Worm (Caenorhabditis elegans) whole organism, L2 larva: ENCODE results near the gene C16A11.2.

ENCODE experiments used
- C34F6.9 ChIP-seq: fragments of 150-350 bp; optimal IDR thresholded peaks from 2 replicates; lab custom pipeline; 2014; ENCODE audit warnings: missing biosample characterization, missing genetic modification characterization
- F13H6.1 ChIP-seq: sonication (generic microtip); optimal IDR thresholded peaks from 2 replicates; lab custom pipeline; 2016; ENCODE audit warnings: missing genetic modification characterization, missing compliant biosample characterization
- R02D3.7 ChIP-seq: fragments of 150-350 bp; optimal IDR thresholded peaks from 2 replicates; lab custom pipeline; 2014; ENCODE audit warnings: missing biosample characterization, missing genetic modification characterization
- ZK546.5 ChIP-seq: sonication (generic microtip); optimal IDR thresholded peaks from 2 replicates; lab custom pipeline; 2017; ENCODE audit warnings: missing biosample characterization, missing genetic modification characterization
- aly-2 ChIP-seq: fragments of 150-350 bp; optimal IDR thresholded peaks from 2 replicates; lab custom pipeline; 2014; ENCODE audit warnings: missing biosample characterization, missing genetic modification characterization
- ama-1 ChIP-seq: fragments of 150-350 bp; optimal IDR thresholded peaks from 2 replicates; lab custom pipeline; 2018; ENCODE audit warnings: inconsistent platforms
- blmp-1 ChIP-seq: sonication (generic microtip); optimal IDR thresholded peaks from 2 replicates; lab custom pipeline; 2017; ENCODE audit warnings: missing genetic modification characterization, mild to moderate bottlenecking, missing compliant biosample characterization, antibody characterized with exemption, moderate library complexity; ENCODE audit not compliant: insufficient read depth
- ceh-16 ChIP-seq: fragments of 150-350 bp; optimal IDR thresholded peaks from 2 replicates; lab custom pipeline; 2014; ENCODE audit warnings: missing biosample characterization, missing genetic modification characterization
- ceh-82 ChIP-seq: fragments of 150-350 bp; optimal IDR thresholded peaks from 2 replicates; lab custom pipeline; 2014; ENCODE audit warnings: missing biosample characterization, missing genetic modification characterization
- crh-2 ChIP-seq: sonication (generic microtip); optimal IDR thresholded peaks from 2 replicates; lab custom pipeline; 2017; ENCODE audit warnings: missing biosample characterization, missing genetic modification characterization
- dmd-4 ChIP-seq: sonication (generic microtip); optimal IDR thresholded peaks from 2 replicates; lab custom pipeline; 2017; ENCODE audit warnings: missing biosample characterization, missing genetic modification characterization
- egl-27 ChIP-seq: sonication (generic microtip); optimal IDR thresholded peaks from 3 replicates; lab custom pipeline; 2017; ENCODE audit warnings: missing biosample characterization, missing genetic modification reagents, missing genetic modification characterization
- elt-1 ChIP-seq: fragments of 150-350 bp; optimal IDR thresholded peaks from 2 replicates; lab custom pipeline; 2014; ENCODE audit warnings: missing biosample characterization, missing genetic modification characterization
- elt-3 ChIP-seq: sonication (generic microtip); optimal IDR thresholded peaks from 2 replicates; lab custom pipeline; 2017; ENCODE audit warnings: missing biosample characterization, missing genetic modification characterization
- fos-1 ChIP-seq: fragments of 150-350 bp; optimal IDR thresholded peaks from 2 replicates; lab custom pipeline; 2014; ENCODE audit warnings: missing biosample characterization, missing genetic modification characterization
- gmeb-1 ChIP-seq: fragments of 150-350 bp; optimal IDR thresholded peaks from 2 replicates; lab custom pipeline; 2014; ENCODE audit warnings: missing biosample characterization, missing genetic modification characterization
- lin-11 ChIP-seq: fragments of 150-350 bp; sonication (generic microtip); optimal IDR thresholded peaks from 2 replicates; lab custom pipeline; 2014; ENCODE audit warnings: missing biosample characterization, missing genetic modification characterization, inconsistent platforms, mixed read lengths
- lin-39 ChIP-seq: fragments of 150-350 bp; optimal IDR thresholded peaks from 2 replicates; lab custom pipeline; 2014; ENCODE audit warnings: missing biosample characterization, missing genetic modification reagents, missing genetic modification characterization
- lsy-2 ChIP-seq, 2 experiments: fragments of 150-350 bp in 1 of 2; sonication (generic microtip) in 1 of 2; optimal IDR thresholded peaks; 2 replicates each; lab custom pipeline; 2014 to 2017; ENCODE audit warnings: missing biosample characterization in 2 of 2, missing genetic modification characterization in 2 of 2
- mbf-1 ChIP-seq: sonication (generic microtip); optimal IDR thresholded peaks from 2 replicates; lab custom pipeline; 2017; ENCODE audit warnings: missing biosample characterization, missing genetic modification characterization
- nhr-10 ChIP-seq: sonication (generic microtip); optimal IDR thresholded peaks from 2 replicates; lab custom pipeline; 2017; ENCODE audit warnings: missing biosample characterization, missing genetic modification characterization
- nhr-12 ChIP-seq: fragments of 150-350 bp; optimal IDR thresholded peaks from 2 replicates; lab custom pipeline; 2014; ENCODE audit warnings: missing biosample characterization, missing genetic modification characterization
- nhr-21 ChIP-seq: fragments of 150-350 bp; optimal IDR thresholded peaks from 2 replicates; lab custom pipeline; 2014; ENCODE audit warnings: missing biosample characterization, missing genetic modification characterization
- nhr-23 ChIP-seq: fragments of 150-350 bp; optimal IDR thresholded peaks from 2 replicates; lab custom pipeline; 2014; ENCODE audit warnings: missing biosample characterization, missing genetic modification reagents, missing genetic modification characterization
- nhr-237 ChIP-seq: fragments of 150-350 bp; optimal IDR thresholded peaks from 2 replicates; lab custom pipeline; 2014; ENCODE audit warnings: missing biosample characterization, missing genetic modification characterization
- nhr-25 ChIP-seq: fragments of 150-350 bp; sonication (generic microtip); optimal IDR thresholded peaks from 3 replicates; lab custom pipeline; 2014; ENCODE audit warnings: missing biosample characterization, missing genetic modification characterization
- nhr-6 ChIP-seq: fragments of 150-350 bp; optimal IDR thresholded peaks from 2 replicates; lab custom pipeline; 2014; ENCODE audit warnings: missing biosample characterization, missing genetic modification characterization
- nhr-77 ChIP-seq: fragments of 150-350 bp; optimal IDR thresholded peaks from 2 replicates; lab custom pipeline; 2014; ENCODE audit warnings: missing biosample characterization, missing genetic modification characterization
- sem-4 ChIP-seq: fragments of 150-350 bp; optimal IDR thresholded peaks from 2 replicates; lab custom pipeline; 2014; ENCODE audit warnings: missing biosample characterization, missing genetic modification reagents, missing genetic modification characterization
- skn-1 ChIP-seq: sonication (generic microtip); optimal IDR thresholded peaks from 2 replicates; lab custom pipeline; 2017; ENCODE audit warnings: missing biosample characterization, missing genetic modification characterization
- sma-3 ChIP-seq: sonication (generic microtip); optimal IDR thresholded peaks from 2 replicates; lab custom pipeline; 2016; ENCODE audit warnings: missing genetic modification reagents, missing genetic modification characterization, missing compliant biosample characterization
- snpc-4 ChIP-seq: fragments of 150-350 bp; optimal IDR thresholded peaks from 2 replicates; lab custom pipeline; 2014; ENCODE audit warnings: missing biosample characterization, missing genetic modification characterization
- unc-55 ChIP-seq: fragments of 150-350 bp; sonication (generic microtip); optimal IDR thresholded peaks from 3 replicates; lab custom pipeline; 2014; ENCODE audit warnings: missing biosample characterization, missing genetic modification reagents, missing genetic modification characterization
- zag-1 ChIP-seq: fragments of 150-350 bp; optimal IDR thresholded peaks from 2 replicates; lab custom pipeline; 2014; ENCODE audit warnings: missing biosample characterization, missing genetic modification characterization
- ztf-1 ChIP-seq: fragments of 200-800 bp; sonication (Bioruptor generic); conservative IDR thresholded peaks from 2 replicates; pipeline ENCODE4 v1.3.6; 2022; ENCODE audit warnings: missing genetic modification characterization, missing compliant biosample characterization
- ztf-11 ChIP-seq: sonication (generic microtip); optimal IDR thresholded peaks from 2 replicates; lab custom pipeline; 2017; ENCODE audit warnings: missing biosample characterization, missing genetic modification characterization
- ztf-4 ChIP-seq: fragments of 150-350 bp; optimal IDR thresholded peaks from 2 replicates; lab custom pipeline; 2014; ENCODE audit warnings: missing biosample characterization, missing genetic modification characterization

The C16A11.2 gene

ce11 chrII:4202633-4203032 lies 35.4 kb upstream of the C16A11.2 start:
- peak; percentile 4 for TF ChIP-seq unc-55 (GFP tag; lab: Kevin White, UChicago)
- TF ChIP-seq, all 48 proteins: peak for 1; not testable (repeated sequence) for 47

ce11 chrII:4203729-4204184 lies 34.2 kb upstream of the C16A11.2 start, which contains the start of gene mth-1:
Gene mth-1, minus strand, starts transcription at chrII:4203779.
- no peak for TF ChIP-seq ztf-1
- TF ChIP-seq elt-1 (tag; lab: Kevin White, UChicago) = no peak
- TF ChIP-seq skn-1 (tag; lab: Kevin White, UChicago) = no peak
- TF ChIP-seq fos-1 (tag; lab: Kevin White, UChicago) = peak; percentile 68
- TF ChIP-seq nhr-21 (tag; lab: Kevin White, UChicago) = no peak
- TF ChIP-seq C34F6.9 (tag; lab: Kevin White, UChicago) = no peak
- TF ChIP-seq, all 48 proteins: peak for 1

- no peak for TF ChIP-seq ama-1
- no peak for TF ChIP-seq aly-2 (tag; lab: Kevin White, UChicago)
- no peak for TF ChIP-seq ztf-1
- TF ChIP-seq lin-39 = no peak
- TF ChIP-seq nhr-23 = no peak
These were observed 28.8 kb upstream of the C16A11.2 start, which contains the start of gene F31D5.6 for ce11 chrII:4209071-4209747. Gene F31D5.6, plus strand, starts transcription at chrII:4209697.

- TF ChIP-seq mbf-1 (no peak), nhr-12 (tag; lab: Kevin White, UChicago) (no peak), F13H6.1 (tag; lab: Kevin White, UChicago) (no peak), egl-27 (tag; lab: Kevin White, UChicago) (no peak)
- TF ChIP-seq, all 48 proteins: peak for 0
These were observed 26.9 kb upstream of the C16A11.2 start, which contains the start of gene F31D5.7 for ce11 chrII:4211113-4211512. Gene F31D5.7, plus strand, starts transcription at chrII:4211413.

ce11 chrII:4215318-4215717 lies 22.7 kb upstream of the C16A11.2 start, which contains the start of gene F31D5.2:
Gene F31D5.2, plus strand, starts transcription at chrII:4215618.
- TF ChIP-seq ceh-82 (no peak), C34F6.9 (tag; lab: Kevin White, UChicago) (no peak), nhr-10 (tag; lab: Kevin White, UChicago) (no peak), ztf-4 (tag; lab: Kevin White, UChicago) (no peak), nhr-6 (tag; lab: Kevin White, UChicago) (no peak), elt-3 (no peak), ceh-16 (tag; lab: Kevin White, UChicago) (no peak), aly-2 (tag; lab: Kevin White, UChicago) (no peak), ZK546.5 (tag; lab: Kevin White, UChicago) (no peak), dmd-4 (tag; lab: Kevin White, UChicago) (no peak), nhr-21 (tag; lab: Kevin White, UChicago) (no peak), skn-1 (tag; lab: Kevin White, UChicago) (no peak), gmeb-1 (tag; lab: Kevin White, UChicago) (no peak), nhr-25 (tag; lab: Kevin White, UChicago) (no peak), crh-2 (tag; lab: Kevin White, UChicago) (no peak), nhr-12 (tag; lab: Kevin White, UChicago) (no peak), ztf-11 (tag; lab: Kevin White, UChicago) (no peak), lsy-2 (tag; optimal IDR thresholded peaks at IDR 0.05; lab: Kevin White, UChicago) (no peak), snpc-4 (no peak), unc-55 (GFP tag; lab: Kevin White, UChicago) (no peak)
- TF ChIP-seq, all 48 proteins: peak for 0

- TF ChIP-seq fos-1 (tag; lab: Kevin White, UChicago) (no peak), dmd-4 (tag; lab: Kevin White, UChicago) (no peak), ztf-4 (tag; lab: Kevin White, UChicago) (no peak)
These were observed 18.9 kb upstream of the C16A11.2 start, which contains the start of gene F31D5.1 for ce11 chrII:4219062-4219461. Gene F31D5.1, plus strand, starts transcription at chrII:4219362.

- TF ChIP-seq nhr-23 = no peak
- no peak for TF ChIP-seq ZK546.5 (tag; lab: Kevin White, UChicago)
- TF ChIP-seq ztf-4 (tag; lab: Kevin White, UChicago) = no peak
- no peak for TF ChIP-seq fos-1 (tag; lab: Kevin White, UChicago)
- no peak for TF ChIP-seq nhr-77 (tag; lab: Kevin White, UChicago)
- TF ChIP-seq sma-3 (GFP tag; lab: Kevin White, UChicago) = no peak
- no peak for TF ChIP-seq sem-4
- no peak for TF ChIP-seq R02D3.7 (tag; lab: Kevin White, UChicago)
- no peak for TF ChIP-seq crh-2 (tag; lab: Kevin White, UChicago)
- no peak for TF ChIP-seq ceh-82
- no peak for TF ChIP-seq lin-11 (tag; lab: Kevin White, UChicago)
- no peak for TF ChIP-seq zag-1 (tag; lab: Kevin White, UChicago)
- TF ChIP-seq blmp-1 (tag; lab: Kevin White, UChicago) = no peak
- TF ChIP-seq nhr-237 = no peak
- no peak for TF ChIP-seq snpc-4
These were observed 15.5 kb upstream of the C16A11.2 start for ce11 chrII:4222469-4222868.
